Fruit fly (Drosophila melanogaster) whole organism, wandering third instar larva: ENCODE measurements around the gene CG11563.
A peak's percentile ranks its signal among the peaks of the same experiment; 100 is the strongest.

Experiments
- Hnf4 ChIP-seq: fragments of 200-800 bp; sonication (Bioruptor generic); optimal IDR thresholded peaks from 2 replicates; lab custom pipeline; 2016; ENCODE audit warnings: missing biosample characterization, mild to moderate bottlenecking, missing genetic modification characterization
- Hr78 ChIP-seq: fragments of >200 bp; optimal IDR thresholded peaks from 2 replicates; lab custom pipeline; 2017; ENCODE audit warnings: missing biosample characterization, missing genetic modification characterization
- Mio ChIP-seq: sonication (Bioruptor generic); optimal IDR thresholded peaks from 2 replicates; lab custom pipeline; 2016; ENCODE audit warnings: missing biosample characterization, missing genetic modification characterization
- Myc ChIP-seq: fragments of >200 bp; optimal IDR thresholded peaks from 2 replicates; lab custom pipeline; 2017
- N ChIP-seq: fragments of >200 bp; optimal IDR thresholded peaks from 2 replicates; lab custom pipeline; 2018; ENCODE audit warnings: missing biosample characterization, missing external identifiers, missing genetic modification characterization
- Vsx2 ChIP-seq: fragments of 200-300, 225-300 bp; sonication (Bioruptor generic); optimal IDR thresholded peaks from 2 replicates; lab custom pipeline; 2018; ENCODE audit warnings: missing biosample characterization, missing genetic modification characterization; ENCODE audit not compliant: partially characterized antibody
- h ChIP-seq: fragments of 200-800 bp; sonication (Bioruptor generic); optimal IDR thresholded peaks from 3 replicates; lab custom pipeline; 2016; ENCODE audit warnings: missing biosample characterization, mild to moderate bottlenecking, missing genetic modification characterization
- psq ChIP-seq: fragments of 200-800 bp; sonication (Bioruptor generic); optimal IDR thresholded peaks from 3 replicates; lab custom pipeline; 2017; ENCODE audit warnings: missing biosample characterization, mild to moderate bottlenecking, missing genetic modification characterization, moderate library complexity
- usp ChIP-seq: fragments of >200 bp; optimal IDR thresholded peaks from 2 replicates; lab custom pipeline; 2017; ENCODE audit warnings: missing biosample characterization, missing genetic modification characterization

DNA sequence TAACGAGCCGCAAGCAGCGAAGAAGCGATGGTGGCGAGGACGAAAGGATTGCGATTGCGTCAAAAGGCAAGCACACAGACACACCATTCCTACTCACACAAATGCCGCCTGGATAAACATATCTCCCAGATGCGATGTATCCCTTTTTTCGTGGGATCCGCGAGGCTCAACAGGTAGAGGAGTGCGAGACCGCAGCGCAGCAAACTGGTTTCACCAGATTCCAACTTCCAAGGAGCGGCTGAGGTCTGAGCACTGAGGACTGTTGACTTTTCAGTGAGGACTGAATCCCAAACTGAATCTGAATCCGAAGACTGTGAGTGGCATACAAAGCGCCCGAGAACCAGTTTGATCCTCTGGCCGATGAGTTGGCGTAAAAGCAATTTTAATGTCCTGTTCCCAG, 34.9 kb upstream of the CG11563 start:
- peak; percentile 29 for TF ChIP-seq psq (GFP tag; lab: Kevin White, UChicago)
- TF ChIP-seq Mio = no peak
- peak; percentile 47 for TF ChIP-seq Vsx2
- no peak for TF ChIP-seq Myc (lab: Kevin White, UChicago)
- no peak for TF ChIP-seq N
- TF ChIP-seq usp = no peak
- no peak for TF ChIP-seq Hr78 (GFP tag; lab: Kevin White, UChicago)
- TF ChIP-seq Hnf4 = no peak
- peak; percentile 14 for TF ChIP-seq h (GFP tag; lab: Kevin White, UChicago)
